Worm (Caenorhabditis elegans) whole organism, L2 larva: ENCODE data around the gene F59B10.6.
A peak's percentile ranks its signal among the peaks of the same experiment; 100 is the strongest.

Experiments
- elt-3 ChIP-seq: sonication (generic microtip); optimal IDR thresholded peaks from 2 replicates; lab custom pipeline; 2017; ENCODE audit warnings: missing biosample characterization, missing genetic modification characterization
- fos-1 ChIP-seq: fragments of 150-350 bp; optimal IDR thresholded peaks from 2 replicates; lab custom pipeline; 2014; ENCODE audit warnings: missing biosample characterization, missing genetic modification characterization
- lin-11 ChIP-seq: fragments of 150-350 bp; sonication (generic microtip); optimal IDR thresholded peaks from 2 replicates; lab custom pipeline; 2014; ENCODE audit warnings: missing biosample characterization, missing genetic modification characterization, inconsistent platforms, mixed read lengths
- nhr-11 ChIP-seq: fragments of 150-350 bp; optimal IDR thresholded peaks from 2 replicates; lab custom pipeline; 2014; ENCODE audit warnings: missing biosample characterization, missing genetic modification characterization
- nhr-12 ChIP-seq: fragments of 150-350 bp; optimal IDR thresholded peaks from 2 replicates; lab custom pipeline; 2014; ENCODE audit warnings: missing biosample characterization, missing genetic modification characterization
- nhr-23 ChIP-seq: fragments of 150-350 bp; optimal IDR thresholded peaks from 2 replicates; lab custom pipeline; 2014; ENCODE audit warnings: missing biosample characterization, missing genetic modification reagents, missing genetic modification characterization
- nhr-237 ChIP-seq: fragments of 150-350 bp; optimal IDR thresholded peaks from 2 replicates; lab custom pipeline; 2014; ENCODE audit warnings: missing biosample characterization, missing genetic modification characterization
- unc-39 ChIP-seq: fragments of 150-350 bp; optimal IDR thresholded peaks from 2 replicates; lab custom pipeline; 2014; ENCODE audit warnings: missing biosample characterization, missing genetic modification characterization
- unc-62 ChIP-seq: fragments of 150-350 bp; optimal IDR thresholded peaks from 2 replicates; lab custom pipeline; 2014; ENCODE audit warnings: missing biosample characterization, missing genetic modification reagents, missing genetic modification characterization
- ztf-11 ChIP-seq: sonication (generic microtip); optimal IDR thresholded peaks from 2 replicates; lab custom pipeline; 2017; ENCODE audit warnings: missing biosample characterization, missing genetic modification characterization
- ztf-4 ChIP-seq: fragments of 150-350 bp; optimal IDR thresholded peaks from 2 replicates; lab custom pipeline; 2014; ENCODE audit warnings: missing biosample characterization, missing genetic modification characterization

ce11 chrII:10563368-10563767, 39.1 kb upstream of the F59B10.6 start, which contains the start of gene cdc-48.1:
- TF ChIP-seq fos-1, result peak; percentile 100
- TF ChIP-seq nhr-23, result peak; percentile 62
- peak; percentile 87 for TF ChIP-seq ztf-11
- no peak for TF ChIP-seq elt-3 (tag; lab: Kevin White, UChicago)
- TF ChIP-seq nhr-237 (tag; lab: Kevin White, UChicago), result peak; percentile 93
- TF ChIP-seq unc-39 (tag; lab: Kevin White, UChicago), result peak; percentile 57
- TF ChIP-seq nhr-11 (tag; lab: Kevin White, UChicago), result peak; percentile 98
- peak; percentile 84 for TF ChIP-seq nhr-12 (tag; lab: Kevin White, UChicago)
- peak; percentile 98 for TF ChIP-seq lin-11 (tag; lab: Kevin White, UChicago)
- TF ChIP-seq ztf-4 (tag; lab: Kevin White, UChicago), result peak; percentile 100
- peak; percentile 98 for TF ChIP-seq unc-62 (GFP tag; lab: Kevin White, UChicago)
